Worm (Caenorhabditis elegans) whole organism, L2 larva: ENCODE measurements around the gene F14H3.15.

Experiments
- F13H6.1 ChIP-seq: sonication (generic microtip); optimal IDR thresholded peaks from 2 replicates; lab custom pipeline; 2016; ENCODE audit warnings: missing genetic modification characterization, missing compliant biosample characterization
- Y55F3AM.14 ChIP-seq: fragments of 200-800 bp; sonication (Bioruptor generic); optimal IDR thresholded peaks from 2 replicates; lab custom pipeline; 2018; ENCODE audit warnings: mild to moderate bottlenecking, missing genetic modification characterization, missing compliant biosample characterization
- blmp-1 ChIP-seq: sonication (generic microtip); optimal IDR thresholded peaks from 2 replicates; lab custom pipeline; 2017; ENCODE audit warnings: missing genetic modification characterization, mild to moderate bottlenecking, missing compliant biosample characterization, antibody characterized with exemption, moderate library complexity; ENCODE audit not compliant: insufficient read depth
- ceh-16 ChIP-seq: fragments of 150-350 bp; optimal IDR thresholded peaks from 2 replicates; lab custom pipeline; 2014; ENCODE audit warnings: missing biosample characterization, missing genetic modification characterization
- ceh-82 ChIP-seq: fragments of 150-350 bp; optimal IDR thresholded peaks from 2 replicates; lab custom pipeline; 2014; ENCODE audit warnings: missing biosample characterization, missing genetic modification characterization
- crh-2 ChIP-seq: sonication (generic microtip); optimal IDR thresholded peaks from 2 replicates; lab custom pipeline; 2017; ENCODE audit warnings: missing biosample characterization, missing genetic modification characterization
- dmd-4 ChIP-seq: sonication (generic microtip); optimal IDR thresholded peaks from 2 replicates; lab custom pipeline; 2017; ENCODE audit warnings: missing biosample characterization, missing genetic modification characterization
- egl-27 ChIP-seq: sonication (generic microtip); optimal IDR thresholded peaks from 3 replicates; lab custom pipeline; 2017; ENCODE audit warnings: missing biosample characterization, missing genetic modification reagents, missing genetic modification characterization
- elt-1 ChIP-seq: fragments of 150-350 bp; optimal IDR thresholded peaks from 2 replicates; lab custom pipeline; 2014; ENCODE audit warnings: missing biosample characterization, missing genetic modification characterization
- elt-3 ChIP-seq: sonication (generic microtip); optimal IDR thresholded peaks from 2 replicates; lab custom pipeline; 2017; ENCODE audit warnings: missing biosample characterization, missing genetic modification characterization
- fos-1 ChIP-seq: fragments of 150-350 bp; optimal IDR thresholded peaks from 2 replicates; lab custom pipeline; 2014; ENCODE audit warnings: missing biosample characterization, missing genetic modification characterization
- gmeb-1 ChIP-seq: fragments of 150-350 bp; optimal IDR thresholded peaks from 2 replicates; lab custom pipeline; 2014; ENCODE audit warnings: missing biosample characterization, missing genetic modification characterization
- lin-11 ChIP-seq: fragments of 150-350 bp; sonication (generic microtip); optimal IDR thresholded peaks from 2 replicates; lab custom pipeline; 2014; ENCODE audit warnings: missing biosample characterization, missing genetic modification characterization, inconsistent platforms, mixed read lengths
- lin-13 ChIP-seq: fragments of 150-350 bp; optimal IDR thresholded peaks from 2 replicates; lab custom pipeline; 2014; ENCODE audit warnings: missing biosample characterization, missing genetic modification reagents, missing genetic modification characterization
- lin-39 ChIP-seq: fragments of 150-350 bp; optimal IDR thresholded peaks from 2 replicates; lab custom pipeline; 2014; ENCODE audit warnings: missing biosample characterization, missing genetic modification reagents, missing genetic modification characterization
- lsy-2 ChIP-seq, 2 experiments: fragments of 150-350 bp in 1 of 2; sonication (generic microtip) in 1 of 2; optimal IDR thresholded peaks; 2 replicates each; lab custom pipeline; 2014 to 2017; ENCODE audit warnings: missing biosample characterization in 2 of 2, missing genetic modification characterization in 2 of 2
- mbf-1 ChIP-seq: sonication (generic microtip); optimal IDR thresholded peaks from 2 replicates; lab custom pipeline; 2017; ENCODE audit warnings: missing biosample characterization, missing genetic modification characterization
- nhr-10 ChIP-seq: sonication (generic microtip); optimal IDR thresholded peaks from 2 replicates; lab custom pipeline; 2017; ENCODE audit warnings: missing biosample characterization, missing genetic modification characterization
- nhr-11 ChIP-seq: fragments of 150-350 bp; optimal IDR thresholded peaks from 2 replicates; lab custom pipeline; 2014; ENCODE audit warnings: missing biosample characterization, missing genetic modification characterization
- nhr-12 ChIP-seq: fragments of 150-350 bp; optimal IDR thresholded peaks from 2 replicates; lab custom pipeline; 2014; ENCODE audit warnings: missing biosample characterization, missing genetic modification characterization
- nhr-129 ChIP-seq: fragments of 150-350 bp; optimal IDR thresholded peaks from 2 replicates; lab custom pipeline; 2014; ENCODE audit warnings: missing biosample characterization, missing genetic modification characterization
- nhr-21 ChIP-seq: fragments of 150-350 bp; optimal IDR thresholded peaks from 2 replicates; lab custom pipeline; 2014; ENCODE audit warnings: missing biosample characterization, missing genetic modification characterization
- nhr-23 ChIP-seq: fragments of 150-350 bp; optimal IDR thresholded peaks from 2 replicates; lab custom pipeline; 2014; ENCODE audit warnings: missing biosample characterization, missing genetic modification reagents, missing genetic modification characterization
- nhr-6 ChIP-seq: fragments of 150-350 bp; optimal IDR thresholded peaks from 2 replicates; lab custom pipeline; 2014; ENCODE audit warnings: missing biosample characterization, missing genetic modification characterization
- sem-4 ChIP-seq: fragments of 150-350 bp; optimal IDR thresholded peaks from 2 replicates; lab custom pipeline; 2014; ENCODE audit warnings: missing biosample characterization, missing genetic modification reagents, missing genetic modification characterization
- skn-1 ChIP-seq: sonication (generic microtip); optimal IDR thresholded peaks from 2 replicates; lab custom pipeline; 2017; ENCODE audit warnings: missing biosample characterization, missing genetic modification characterization
- sma-3 ChIP-seq: sonication (generic microtip); optimal IDR thresholded peaks from 2 replicates; lab custom pipeline; 2016; ENCODE audit warnings: missing genetic modification reagents, missing genetic modification characterization, missing compliant biosample characterization
- sma-9 ChIP-seq, 2 experiments: fragments of 150-350 bp in 1 of 2; sonication (generic microtip) in 1 of 2; optimal IDR thresholded peaks; 2 replicates each; lab custom pipeline; 2014 to 2016; ENCODE audit warnings: missing genetic modification characterization in 2 of 2, mild to moderate bottlenecking in 1 of 2, missing biosample characterization in 1 of 2, missing compliant biosample characterization in 1 of 2, missing genetic modification reagents in 1 of 2, moderate library complexity in 1 of 2
- snpc-4 ChIP-seq: fragments of 150-350 bp; optimal IDR thresholded peaks from 2 replicates; lab custom pipeline; 2014; ENCODE audit warnings: missing biosample characterization, missing genetic modification characterization
- unc-39 ChIP-seq: fragments of 150-350 bp; optimal IDR thresholded peaks from 2 replicates; lab custom pipeline; 2014; ENCODE audit warnings: missing biosample characterization, missing genetic modification characterization
- unc-62 ChIP-seq: fragments of 150-350 bp; optimal IDR thresholded peaks from 2 replicates; lab custom pipeline; 2014; ENCODE audit warnings: missing biosample characterization, missing genetic modification reagents, missing genetic modification characterization
- zag-1 ChIP-seq: fragments of 150-350 bp; optimal IDR thresholded peaks from 2 replicates; lab custom pipeline; 2014; ENCODE audit warnings: missing biosample characterization, missing genetic modification characterization
- ztf-1 ChIP-seq: fragments of 200-800 bp; sonication (Bioruptor generic); conservative IDR thresholded peaks from 2 replicates; pipeline ENCODE4 v1.3.6; 2022; ENCODE audit warnings: missing genetic modification characterization, missing compliant biosample characterization
- ztf-4 ChIP-seq: fragments of 150-350 bp; optimal IDR thresholded peaks from 2 replicates; lab custom pipeline; 2014; ENCODE audit warnings: missing biosample characterization, missing genetic modification characterization

Gene F14H3.15

ce11 chrV:16094284-16094683, 34.2 kb upstream of the F14H3.15 start, which contains the start of gene F22B8.7:
Gene F22B8.7 (plus strand): TSS chrV:16094584.
- TF ChIP-seq sma-3 (GFP tag; lab: Kevin White, UChicago) (no peak), dmd-4 (tag; lab: Kevin White, UChicago) (no peak), fos-1 (tag; lab: Kevin White, UChicago) (no peak), lsy-2 (tag; optimal IDR thresholded peaks at IDR 0.05; lab: Kevin White, UChicago) (no peak), sem-4 (no peak), nhr-10 (no peak), ztf-1 (GFP tag; lab: Robert Waterston, UW) (no peak), nhr-12 (tag; lab: Kevin White, UChicago) (no peak), ceh-82 (tag; lab: Kevin White, UChicago) (no peak), lin-13 (GFP tag; lab: Kevin White, UChicago) (no peak), nhr-21 (tag; lab: Kevin White, UChicago) (no peak), unc-62 (no peak), nhr-129 (tag; lab: Kevin White, UChicago) (no peak)
- TF ChIP-seq, all 48 proteins: peak for 0

ce11 chrV:16090685-16091084, 30.6 kb upstream of the F14H3.15 start, which contains the start of gene F22B8.3:
Gene F22B8.3 (plus strand): TSS chrV:16090985.
- no peak for TF ChIP-seq F13H6.1
- TF ChIP-seq mbf-1 (tag; lab: Kevin White, UChicago) = no peak
- TF ChIP-seq blmp-1 (tag; lab: Kevin White, UChicago) = no peak
- no peak for TF ChIP-seq ceh-82 (tag; lab: Kevin White, UChicago)
- no peak for TF ChIP-seq nhr-23 (tag; lab: Kevin White, UChicago)
- TF ChIP-seq gmeb-1 = no peak
- TF ChIP-seq zag-1 (tag; lab: Kevin White, UChicago) = no peak
- TF ChIP-seq nhr-21 (tag; lab: Kevin White, UChicago) = no peak
- no peak for TF ChIP-seq crh-2
- TF ChIP-seq elt-3 = no peak
- TF ChIP-seq ztf-4 (tag; lab: Kevin White, UChicago) = no peak
- TF ChIP-seq nhr-11 (tag; lab: Kevin White, UChicago) = no peak
- no peak for TF ChIP-seq lin-39
- no peak for TF ChIP-seq egl-27 (tag; lab: Kevin White, UChicago)
- TF ChIP-seq snpc-4 (tag; lab: Kevin White, UChicago) = no peak
- no peak for TF ChIP-seq lin-11 (tag; lab: Kevin White, UChicago)
- no peak for TF ChIP-seq fos-1 (tag; lab: Kevin White, UChicago)
- no peak for TF ChIP-seq sma-9 (GFP tag; optimal IDR thresholded peaks at IDR 0.05; lab: Kevin White, UChicago)
- no peak for TF ChIP-seq sma-9 (tag; optimal IDR thresholded peaks at IDR 0.05; lab: Kevin White, UChicago)
- no peak for TF ChIP-seq nhr-12 (tag; lab: Kevin White, UChicago)
- TF ChIP-seq ceh-16 (tag; lab: Kevin White, UChicago) = no peak

- no peak for TF ChIP-seq unc-39
- TF ChIP-seq nhr-21 (tag; lab: Kevin White, UChicago) = no peak
- no peak for TF ChIP-seq elt-1 (tag; lab: Kevin White, UChicago)
- TF ChIP-seq nhr-6 (tag; lab: Kevin White, UChicago) = no peak
These were observed 20.6 kb upstream of the F14H3.15 start for ce11 chrV:16080678-16081077.

ce11 chrV:16080039-16080438, 20.0 kb upstream of the F14H3.15 start:
- TF ChIP-seq Y55F3AM.14 (GFP tag; lab: Kevin White, UChicago) (no peak), nhr-6 (tag; lab: Kevin White, UChicago) (no peak), fos-1 (tag; lab: Kevin White, UChicago) (peak; percentile 69), unc-39 (no peak), ztf-1 (GFP tag; lab: Robert Waterston, UW) (no peak), nhr-10 (no peak), lin-13 (GFP tag; lab: Kevin White, UChicago) (no peak), skn-1 (tag; lab: Kevin White, UChicago) (no peak), zag-1 (tag; lab: Kevin White, UChicago) (no peak), ceh-82 (tag; lab: Kevin White, UChicago) (no peak), dmd-4 (tag; lab: Kevin White, UChicago) (no peak), sma-9 (GFP tag; optimal IDR thresholded peaks at IDR 0.05; lab: Kevin White, UChicago) (peak; percentile 57), sma-9 (tag; optimal IDR thresholded peaks at IDR 0.05; lab: Kevin White, UChicago) (no peak)
- TF ChIP-seq, all 48 proteins: peak for 2
